Fruit fly (Drosophila melanogaster) whole organism, pupa: ENCODE measurements around the gene CG10232.
A peak's percentile ranks its signal among the peaks of the same experiment; 100 is the strongest.

Experiments
- CG10348 ChIP-seq: fragments of 200-800 bp; sonication (Bioruptor generic); IDR thresholded peaks from 2 replicates; pipeline ENCODE4 v1.3.6; 2022; ENCODE audit warnings: missing biosample characterization, missing genetic modification characterization
- CG13204 ChIP-seq: fragments of 200-800 bp; sonication (Bioruptor generic); optimal IDR thresholded peaks from 2 replicates; lab custom pipeline; 2018; ENCODE audit warnings: missing biosample characterization, mild to moderate bottlenecking, missing genetic modification characterization, moderate library complexity
- CG14655 ChIP-seq: fragments of 200-800 bp; sonication (Bioruptor generic); optimal IDR thresholded peaks from 3 replicates; lab custom pipeline; 2017; ENCODE audit warnings: mild to moderate bottlenecking, missing biosample characterization, missing genetic modification reagents, missing genetic modification characterization
- CG15710 ChIP-seq: fragments of 200-800 bp; sonication (Bioruptor generic); optimal IDR thresholded peaks from 2 replicates; lab custom pipeline; 2018; ENCODE audit warnings: missing biosample characterization, mild to moderate bottlenecking, missing genetic modification characterization, moderate library complexity
- CG17806 ChIP-seq: fragments of 200-800 bp; sonication (Bioruptor generic); optimal IDR thresholded peaks from 2 replicates; lab custom pipeline; 2018; ENCODE audit warnings: missing biosample characterization, mild to moderate bottlenecking, missing genetic modification characterization, moderate library complexity
- CG34367 ChIP-seq: fragments of 200-800 bp; sonication (Bioruptor generic); optimal IDR thresholded peaks from 2 replicates; lab custom pipeline; 2018; ENCODE audit warnings: missing biosample characterization, mild to moderate bottlenecking, missing genetic modification characterization
- CG8159 ChIP-seq: fragments of 200-800 bp; sonication (Bioruptor generic); optimal IDR thresholded peaks from 3 replicates; lab custom pipeline; 2018; ENCODE audit warnings: missing biosample characterization, mild to moderate bottlenecking, missing genetic modification characterization, moderate library complexity
- D1 ChIP-seq: fragments of 200-800 bp; sonication (Bioruptor generic); optimal IDR thresholded peaks from 2 replicates; lab custom pipeline; 2018; ENCODE audit warnings: missing biosample characterization, mild to moderate bottlenecking, missing genetic modification characterization, moderate library complexity
- Ets98B ChIP-seq: fragments of 200-800 bp; sonication (Bioruptor generic); IDR thresholded peaks from 2 replicates; pipeline ENCODE4 v1.3.6; 2022; ENCODE audit warnings: missing biosample characterization, missing genetic modification characterization
- gl ChIP-seq: fragments of 200-800 bp; sonication (Bioruptor generic); optimal IDR thresholded peaks from 2 replicates; lab custom pipeline; 2018; ENCODE audit warnings: missing biosample characterization, mild to moderate bottlenecking, missing genetic modification characterization
- rn ChIP-seq: fragments of 200-800 bp; sonication (Bioruptor generic); IDR thresholded peaks from 2 replicates; pipeline ENCODE4 v1.3.6; 2022; ENCODE audit warnings: missing biosample characterization, missing genetic modification characterization

dm6 chr3R:23723381-23724034, 2.1 kb upstream of the CG10232 start:
- no peak for TF ChIP-seq rn (GFP tag; lab: Robert Waterston, UW)
- TF ChIP-seq Ets98B (GFP tag; lab: Robert Waterston, UW): peak; percentile 60
- no peak for TF ChIP-seq CG10348
- TF ChIP-seq CG15710 (tag; lab: Kevin White, UChicago): peak; percentile 23
- TF ChIP-seq CG13204 (GFP tag; lab: Kevin White, UChicago): no peak
- peak; percentile 79 for TF ChIP-seq gl (tag; lab: Kevin White, UChicago)
- no peak for TF ChIP-seq D1 (tag; lab: Kevin White, UChicago)
- TF ChIP-seq CG14655 (GFP tag; lab: Kevin White, UChicago): peak; percentile 40
- peak; percentile 41 for TF ChIP-seq CG34367 (tag; lab: Kevin White, UChicago)
- peak; percentile 42 for TF ChIP-seq CG8159 (tag; lab: Kevin White, UChicago)
- peak; percentile 36 for TF ChIP-seq CG17806
